Fruit fly (Drosophila melanogaster) whole organism, embryonic: ENCODE results near the gene CG9008.

Experiments
- Bgb ChIP-seq: fragments of 200-800 bp; sonication (Bioruptor generic); IDR thresholded peaks from 2 replicates; pipeline ENCODE4 v1.3.6; 2022; ENCODE audit warnings: missing biosample characterization, missing genetic modification characterization; ENCODE audit not compliant: partially characterized antibody
- Bteb2 ChIP-seq: fragments of 200-800 bp; sonication (Bioruptor generic); optimal IDR thresholded peaks from 2 replicates; lab custom pipeline; 2016; ENCODE audit warnings: missing biosample characterization, missing genetic modification characterization
- CG10267 ChIP-seq: fragments of 200-800 bp; sonication (Bioruptor generic); optimal IDR thresholded peaks from 2 replicates; lab custom pipeline; 2018; ENCODE audit warnings: missing biosample characterization, mild to moderate bottlenecking, missing genetic modification characterization, moderate library complexity
- CG10431 ChIP-seq: fragments of 200-800 bp; sonication (Bioruptor generic); optimal IDR thresholded peaks from 3 replicates; lab custom pipeline; 2018; ENCODE audit warnings: missing biosample characterization, mild to moderate bottlenecking, missing genetic modification characterization
- CG10543 ChIP-seq: fragments of 200-800 bp; sonication (Bioruptor generic); optimal IDR thresholded peaks from 3 replicates; lab custom pipeline; 2017; ENCODE audit warnings: missing biosample characterization, mild to moderate bottlenecking, missing genetic modification characterization, moderate library complexity
- CG11696 ChIP-seq: fragments of 200-800 bp; sonication (Bioruptor generic); IDR thresholded peaks from 2 replicates; pipeline ENCODE4 v1.3.6; 2022; ENCODE audit warnings: missing biosample characterization, missing genetic modification characterization
- CG12942 ChIP-seq: fragments of 200-800 bp; sonication (Bioruptor generic); optimal IDR thresholded peaks from 3 replicates; lab custom pipeline; 2016; ENCODE audit warnings: missing biosample characterization, missing genetic modification characterization
- CG15514 ChIP-seq: fragments of 200-800 bp; sonication (Bioruptor generic); optimal IDR thresholded peaks from 3 replicates; lab custom pipeline; 2017; ENCODE audit warnings: missing biosample characterization, missing genetic modification characterization, mild to moderate bottlenecking, moderate library complexity, missing genetic modification reagents
- CG1647 ChIP-seq: fragments of 200-800 bp; sonication (Bioruptor generic); optimal IDR thresholded peaks from 3 replicates; lab custom pipeline; 2016; ENCODE audit warnings: missing biosample characterization, missing genetic modification characterization
- CG16815 ChIP-seq: fragments of 200-800 bp; sonication (Bioruptor generic); optimal IDR thresholded peaks from 3 replicates; lab custom pipeline; 2017; ENCODE audit warnings: missing biosample characterization, mild to moderate bottlenecking, missing genetic modification characterization
- CG17361 ChIP-seq: fragments of 200-800 bp; sonication (Bioruptor generic); IDR thresholded peaks from 3 replicates; pipeline ENCODE4 v1.3.6; 2022; ENCODE audit warnings: missing biosample characterization, missing genetic modification characterization
- CG18476 ChIP-seq: fragments of 200-800 bp; sonication (Bioruptor generic); optimal IDR thresholded peaks from 2 replicates; lab custom pipeline; 2016; ENCODE audit warnings: missing biosample characterization, mild to moderate bottlenecking, missing genetic modification characterization
- CG2120 ChIP-seq: fragments of 200-800 bp; sonication (Bioruptor generic); optimal IDR thresholded peaks from 3 replicates; lab custom pipeline; 2016; ENCODE audit warnings: missing biosample characterization, missing genetic modification characterization
- CG3065 ChIP-seq: fragments of 200-800 bp; sonication (Bioruptor generic); optimal IDR thresholded peaks from 2 replicates; lab custom pipeline; 2016; ENCODE audit warnings: missing biosample characterization, missing genetic modification characterization
- CG31365 ChIP-seq: fragments of 200-800 bp; sonication (Bioruptor generic); optimal IDR thresholded peaks from 2 replicates; lab custom pipeline; 2018; ENCODE audit warnings: missing biosample characterization, mild to moderate bottlenecking, missing genetic modification characterization
- CG42726 ChIP-seq: fragments of 200-800 bp; sonication (Bioruptor generic); IDR thresholded peaks from 2 replicates; pipeline ENCODE4 v1.3.6; 2022; ENCODE audit warnings: missing biosample characterization, missing genetic modification characterization; ENCODE audit not compliant: partially characterized antibody
- CG4730 ChIP-seq: fragments of 200-800 bp; sonication (Bioruptor generic); IDR thresholded peaks from 2 replicates; pipeline ENCODE4 v1.3.6; 2022; ENCODE audit warnings: missing biosample characterization, missing genetic modification characterization
- CG7786 ChIP-seq: fragments of 200-800 bp; sonication (Bioruptor generic); optimal IDR thresholded peaks from 2 replicates; lab custom pipeline; 2016; ENCODE audit warnings: missing biosample characterization, missing genetic modification characterization
- CG7963 ChIP-seq: fragments of 200-800 bp; sonication (Bioruptor generic); IDR thresholded peaks from 3 replicates; pipeline ENCODE4 v1.3.6; 2022; ENCODE audit warnings: missing biosample characterization, missing genetic modification characterization; ENCODE audit not compliant: partially characterized antibody
- CG8089 ChIP-seq: fragments of 200-800 bp; sonication (Bioruptor generic); optimal IDR thresholded peaks from 3 replicates; lab custom pipeline; 2016; ENCODE audit warnings: missing biosample characterization, missing genetic modification characterization
- CG8478 ChIP-seq: fragments of >200 bp; optimal IDR thresholded peaks from 2 replicates; lab custom pipeline; 2018
- CTCF ChIP-seq: fragments of 200-800 bp; sonication (Bioruptor generic); optimal IDR thresholded peaks from 2 replicates; lab custom pipeline; 2017; ENCODE audit warnings: missing biosample characterization, mild to moderate bottlenecking, missing genetic modification characterization, moderate library complexity
- Camta ChIP-seq: fragments of 200-800 bp; sonication (Bioruptor generic); optimal IDR thresholded peaks from 2 replicates; lab custom pipeline; 2016; ENCODE audit warnings: missing biosample characterization, missing genetic modification characterization
- Dad ChIP-seq: fragments of 200-800 bp; sonication (Bioruptor generic); optimal IDR thresholded peaks from 3 replicates; lab custom pipeline; 2016; ENCODE audit warnings: missing biosample characterization, missing genetic modification characterization
- Dip2 ChIP-seq: fragments of 200-800 bp; sonication (Bioruptor generic); IDR thresholded peaks from 2 replicates; pipeline ENCODE4 v1.3.6; 2022; ENCODE audit warnings: missing biosample characterization, missing genetic modification characterization
- Doc3 ChIP-seq: fragments of 200-800 bp; sonication (Bioruptor generic); IDR thresholded peaks from 3 replicates; pipeline ENCODE4 v1.3.6; 2022; ENCODE audit warnings: missing biosample characterization, missing genetic modification characterization; ENCODE audit not compliant: partially characterized antibody
- Dp ChIP-seq: fragments of 200-800 bp; sonication (Bioruptor generic); optimal IDR thresholded peaks from 2 replicates; lab custom pipeline; 2018; ENCODE audit warnings: missing biosample characterization, mild to moderate bottlenecking, missing genetic modification characterization, moderate library complexity
- Ets97D ChIP-seq: fragments of 200-800 bp; sonication (Bioruptor generic); optimal IDR thresholded peaks from 3 replicates; lab custom pipeline; 2016; ENCODE audit warnings: missing biosample characterization, missing genetic modification characterization
- HmgZ ChIP-seq: fragments of 200-800 bp; sonication (Bioruptor generic); optimal IDR thresholded peaks from 2 replicates; lab custom pipeline; 2018; ENCODE audit warnings: missing biosample characterization, mild to moderate bottlenecking, missing genetic modification characterization
- Med ChIP-seq: fragments of 200-800 bp; sonication (Bioruptor generic); peaks from one replicate; lab custom pipeline; 2016; ENCODE audit warnings: missing biosample characterization, missing genetic modification characterization, mild to moderate bottlenecking, inconsistent platforms, moderate library complexity
- NC2β ChIP-seq: fragments of 200-800 bp; sonication (Bioruptor generic); optimal IDR thresholded peaks from 2 replicates; lab custom pipeline; 2016; ENCODE audit warnings: missing biosample characterization, missing genetic modification characterization
- Nf-YC ChIP-seq: fragments of 200-800 bp; optimal IDR thresholded peaks from 3 replicates; lab custom pipeline; 2019; ENCODE audit warnings: missing biosample characterization, mild to moderate bottlenecking, missing genetic modification characterization, moderate library complexity
- Oaz ChIP-seq: fragments of 200-800 bp; sonication (Bioruptor generic); IDR thresholded peaks from 2 replicates; pipeline ENCODE4 v1.3.6; 2022; ENCODE audit warnings: missing biosample characterization, missing genetic modification characterization
- Pdp1 ChIP-seq, 2 experiments: fragments of 200-800 bp; sonication (Bioruptor generic); optimal IDR thresholded peaks; 3 replicates each; lab custom pipeline; 2016; ENCODE audit warnings: missing biosample characterization in 2 of 2, missing genetic modification characterization in 2 of 2, mild to moderate bottlenecking in 1 of 2, moderate library complexity in 1 of 2
- Poxn ChIP-seq: fragments of 200-800 bp; sonication (Bioruptor generic); IDR thresholded peaks from 2 replicates; pipeline ENCODE4 v1.3.6; 2022; ENCODE audit warnings: missing biosample characterization, missing genetic modification characterization
- Rfx ChIP-seq: fragments of 200-800 bp; sonication (Bioruptor generic); IDR thresholded peaks from 2 replicates; pipeline ENCODE4 v1.3.6; 2022; ENCODE audit warnings: missing biosample characterization, missing genetic modification characterization
- bigmax ChIP-seq: fragments of 200-800 bp; sonication (Bioruptor generic); optimal IDR thresholded peaks from 2 replicates; lab custom pipeline; 2018; ENCODE audit warnings: missing biosample characterization, mild to moderate bottlenecking, missing genetic modification characterization
- chm ChIP-seq: fragments of 200-800 bp; sonication (Bioruptor generic); IDR thresholded peaks from 2 replicates; pipeline ENCODE4 v1.3.6; 2022; ENCODE audit warnings: missing biosample characterization, missing genetic modification characterization
- crp ChIP-seq, 2 experiments: fragments of 200-800 bp; sonication (Bioruptor generic); optimal IDR thresholded peaks; 2 replicates in 1 of 2; 3 replicates in 1 of 2; lab custom pipeline; 2017; ENCODE audit warnings: missing biosample characterization in 2 of 2, missing genetic modification characterization in 2 of 2, mild to moderate bottlenecking in 1 of 2, moderate library complexity in 1 of 2
- dpn ChIP-seq, 2 experiments: fragments of 200-800 bp; sonication (Bioruptor generic); optimal IDR thresholded peaks; 3 replicates each; lab custom pipeline; 2016; ENCODE audit warnings: missing biosample characterization in 2 of 2, missing genetic modification characterization in 2 of 2
- gfzf ChIP-seq: fragments of 200-800 bp; sonication (Bioruptor generic); optimal IDR thresholded peaks from 2 replicates; lab custom pipeline; 2016; ENCODE audit warnings: missing biosample characterization, mild to moderate bottlenecking, missing genetic modification characterization, moderate library complexity
- jing ChIP-seq: fragments of 200-800 bp; sonication (Bioruptor generic); optimal IDR thresholded peaks from 2 replicates; lab custom pipeline; 2018; ENCODE audit warnings: missing biosample characterization, mild to moderate bottlenecking, missing genetic modification characterization
- mam ChIP-seq: fragments of 200-800 bp; sonication (Bioruptor generic); optimal IDR thresholded peaks from 3 replicates; lab custom pipeline; 2016; ENCODE audit warnings: missing biosample characterization, missing genetic modification characterization
- nom ChIP-seq: fragments of 200-800 bp; sonication (Bioruptor generic); optimal IDR thresholded peaks from 2 replicates; lab custom pipeline; 2017; ENCODE audit warnings: missing biosample characterization, missing genetic modification characterization, mild to moderate bottlenecking, moderate library complexity, missing genetic modification reagents
- otp ChIP-seq: fragments of 200-800 bp; sonication (Bioruptor generic); IDR thresholded peaks from 3 replicates; pipeline ENCODE4, ENCODE4 v1.3.6; 2022; ENCODE audit warnings: missing biosample characterization, missing genetic modification characterization
- sens-2 ChIP-seq: fragments of 200-800 bp; sonication (Bioruptor generic); IDR thresholded peaks from 2 replicates; pipeline ENCODE4 v1.3.6; 2022; ENCODE audit warnings: missing biosample characterization, missing genetic modification characterization
- slp2 ChIP-seq: fragments of 200-800 bp; sonication (Bioruptor generic); optimal IDR thresholded peaks from 2 replicates; lab custom pipeline; 2016; ENCODE audit warnings: missing biosample characterization, missing genetic modification characterization
- so ChIP-seq: fragments of 200-800 bp; sonication (Bioruptor generic); IDR thresholded peaks from 3 replicates; pipeline ENCODE4 v1.3.6; 2022; ENCODE audit warnings: missing biosample characterization, missing genetic modification characterization
- ssp ChIP-seq: fragments of 200-800 bp; sonication (Bioruptor generic); IDR thresholded peaks from 2 replicates; pipeline ENCODE4 v1.3.6; 2022; ENCODE audit warnings: missing biosample characterization, missing genetic modification characterization
- trem ChIP-seq: fragments of 200-800 bp; optimal IDR thresholded peaks from 3 replicates; lab custom pipeline; 2019; ENCODE audit warnings: missing biosample characterization, mild to moderate bottlenecking, missing genetic modification characterization, moderate library complexity
- trh ChIP-seq: fragments of 200-800 bp; sonication (Bioruptor generic); optimal IDR thresholded peaks from 2 replicates; lab custom pipeline; 2016; ENCODE audit warnings: missing biosample characterization, missing genetic modification characterization
- zfh2 ChIP-seq: fragments of 200-800 bp; sonication (Bioruptor generic); optimal IDR thresholded peaks from 2 replicates; lab custom pipeline; 2016; ENCODE audit warnings: missing biosample characterization, missing genetic modification characterization

Gene CG9008

dm6 chr2L:13778648-13779047 lies 1.3 kb downstream of the CG9008 start (continued):
- TF ChIP-seq CG10431 (GFP tag; lab: Kevin White, UChicago) (peak; percentile 30), CG12942 (GFP tag; lab: Kevin White, UChicago) (peak; percentile 51), trh (GFP tag; lab: Kevin White, UChicago) (no peak), Med (GFP tag; lab: Kevin White, UChicago) (peak; percentile 89), NC2β (GFP tag; lab: Kevin White, UChicago) (peak; percentile 5), Poxn (GFP tag; lab: Robert Waterston, UW) (no peak; the same call in 1 of the 2 replicates), mam (peak; percentile 27), trem (tag; lab: Kevin White, UChicago) (no peak), Bteb2 (GFP tag; lab: Kevin White, UChicago) (peak; percentile 52), ssp (GFP tag; lab: Robert Waterston, UW) (peak; percentile 41; the same call in 1 of the 2 replicates), Dad (GFP tag; lab: Kevin White, UChicago) (peak; percentile 43), CG31365 (tag; lab: Kevin White, UChicago) (no peak), Dp (GFP tag; lab: Kevin White, UChicago) (no peak), Nf-YC (no peak), CG4730 (peak; percentile 26; the same call in 1 of the 2 replicates), nom (no peak), CG16815 (GFP tag; lab: Kevin White, UChicago) (peak; percentile 9), chm (GFP tag; lab: Robert Waterston, UW) (no peak), CG2120 (GFP tag; lab: Kevin White, UChicago) (peak; percentile 77), otp (GFP tag; lab: Robert Waterston, UW) (no peak), CG10267 (peak; percentile 47), Bgb (no peak), CG7786 (peak; percentile 6), CG17361 (GFP tag; lab: Robert Waterston, UW) (peak; percentile 65), gfzf (GFP tag; lab: Kevin White, UChicago) (no peak), Camta (peak; percentile 17), CG3065 (GFP tag; lab: Kevin White, UChicago) (no peak), dpn (GFP tag; optimal IDR thresholded peaks at IDR 0.05; lab: Kevin White, UChicago) (peak; percentile 49 to 63), Rfx (peak; percentile 60; the same call in 1 of the 2 replicates), jing (GFP tag; lab: Kevin White, UChicago) (peak; percentile 41), CG42726 (GFP tag; lab: Robert Waterston, UW) (no peak), so (GFP tag; lab: Robert Waterston, UW) (no peak), CG11696 (GFP tag; lab: Robert Waterston, UW) (no peak), slp2 (no peak), CG18476 (GFP tag; lab: Kevin White, UChicago) (peak; percentile 54), bigmax (GFP tag; lab: Kevin White, UChicago) (no peak), CG1647 (GFP tag; lab: Kevin White, UChicago) (peak; percentile 11), CG15514 (GFP tag; lab: Kevin White, UChicago) (peak; percentile 10), sens-2 (no peak), Ets97D (GFP tag; lab: Kevin White, UChicago) (peak; percentile 24), CG10543 (GFP tag; lab: Kevin White, UChicago) (no peak), CG8478 (lab: Kevin White, UChicago) (no peak), HmgZ (tag; lab: Kevin White, UChicago) (peak; percentile 19), Doc3 (GFP tag; lab: Robert Waterston, UW) (no peak), zfh2 (GFP tag; lab: Kevin White, UChicago) (peak; percentile 21), CG7963 (no peak), CTCF (GFP tag; lab: Kevin White, UChicago) (no peak), Dip2 (GFP tag; lab: Robert Waterston, UW) (no peak), Pdp1 (GFP tag; optimal IDR thresholded peaks at IDR 0.05; lab: Kevin White, UChicago) (peak; percentile 39 to 54), CG8089 (no peak), crp (GFP tag; optimal IDR thresholded peaks at IDR 0.05; lab: Kevin White, UChicago) (no peak), Oaz (GFP tag; lab: Robert Waterston, UW) (no peak)
